Worm (Caenorhabditis elegans) whole organism, L4 larva: ENCODE measurements around the gene Y4C6B.7.
A peak's percentile ranks its signal among the peaks of the same experiment; 100 is the strongest.

ENCODE experiments used
- F37D6.2 ChIP-seq: sonication (generic microtip); optimal IDR thresholded peaks from 2 replicates; lab custom pipeline; 2016; ENCODE audit warnings: mild to moderate bottlenecking, missing genetic modification characterization, missing compliant biosample characterization
- F44E2.7 ChIP-seq: fragments of 200-800 bp; sonication (Bioruptor generic); IDR thresholded peaks from 2 replicates; pipeline ENCODE4 v2.1.2; 2022; ENCODE audit warnings: missing genetic modification characterization, missing compliant biosample characterization
- R02D3.7 ChIP-seq: fragments of 150-350 bp; sonication (generic microtip); optimal IDR thresholded peaks from 3 replicates; lab custom pipeline; 2014; ENCODE audit warnings: missing biosample characterization, missing genetic modification characterization
- Y5F2A.4 ChIP-seq: fragments of 200-800 bp; sonication (Bioruptor generic); optimal IDR thresholded peaks from 2 replicates; lab custom pipeline; 2018; ENCODE audit warnings: mild to moderate bottlenecking, missing genetic modification characterization, missing compliant biosample characterization
- aly-2 ChIP-seq: sonication (generic microtip); optimal IDR thresholded peaks from 2 replicates; lab custom pipeline; 2018; ENCODE audit warnings: missing biosample characterization, missing genetic modification characterization
- ama-1 ChIP-seq: fragments of 150-350 bp; optimal IDR thresholded peaks from 2 replicates; lab custom pipeline; 2014; ENCODE audit warnings: inconsistent platforms, mixed read lengths
- ceh-20 ChIP-seq: fragments of 200-800 bp; sonication (Bioruptor generic); IDR thresholded peaks from 2 replicates; pipeline ENCODE4 v1.3.6; 2022; ENCODE audit warnings: missing genetic modification reagents, missing genetic modification characterization, missing compliant biosample characterization
- ceh-82 ChIP-seq: sonication (generic microtip); optimal IDR thresholded peaks from 2 replicates; lab custom pipeline; 2017; ENCODE audit warnings: missing biosample characterization, missing genetic modification characterization
- ces-1 ChIP-seq: fragments of 150-350 bp; sonication (generic microtip); optimal IDR thresholded peaks from 4 replicates; lab custom pipeline; 2014; ENCODE audit warnings: missing biosample characterization, missing genetic modification reagents, missing genetic modification characterization
- daf-16 ChIP-seq, 3 experiments: sonication (generic microtip); optimal IDR thresholded peaks; 2 replicates each; lab custom pipeline; 2016 to 2017; ENCODE audit warnings: missing genetic modification characterization in 3 of 3, missing genetic modification reagents in 3 of 3, mild to moderate bottlenecking in 2 of 3, missing compliant biosample characterization in 2 of 3, missing biosample characterization in 1 of 3, moderate library complexity in 1 of 3
- dmd-6 ChIP-seq: fragments of 200-800 bp; sonication (Bioruptor generic); IDR thresholded peaks from 2 replicates; pipeline ENCODE4 v1.3.6; 2022; ENCODE audit warnings: missing genetic modification reagents, missing genetic modification characterization, missing compliant biosample characterization
- dmd-8 ChIP-seq: fragments of 200-800 bp; sonication (Bioruptor generic); IDR thresholded peaks from 2 replicates; pipeline ENCODE4 v1.3.6; 2022; ENCODE audit warnings: missing genetic modification characterization, missing compliant biosample characterization
- dve-1 ChIP-seq: sonication (generic microtip); optimal IDR thresholded peaks from 2 replicates; lab custom pipeline; 2017; ENCODE audit warnings: antibody characterized with exemption, mild to moderate bottlenecking, missing genetic modification characterization, missing compliant biosample characterization; ENCODE audit not compliant: insufficient read depth
- egl-27 ChIP-seq: sonication (generic microtip); optimal IDR thresholded peaks from 3 replicates; lab custom pipeline; 2017; ENCODE audit warnings: missing biosample characterization, missing genetic modification reagents, missing genetic modification characterization
- egl-43 ChIP-seq: fragments of 200-800 bp; sonication (Bioruptor generic); IDR thresholded peaks from 2 replicates; pipeline ENCODE4 v1.3.6; 2022; ENCODE audit warnings: missing genetic modification reagents, missing genetic modification characterization, missing compliant biosample characterization
- fkh-10 ChIP-seq: fragments of 150-350 bp; optimal IDR thresholded peaks from 2 replicates; lab custom pipeline; 2014; ENCODE audit warnings: missing biosample characterization, missing genetic modification reagents, missing genetic modification characterization
- gei-8 ChIP-seq: fragments of 200-800 bp; sonication (Bioruptor generic); optimal IDR thresholded peaks from 2 replicates; lab custom pipeline; 2018; ENCODE audit warnings: mild to moderate bottlenecking, missing genetic modification characterization, missing compliant biosample characterization
- hlh-11 ChIP-seq: fragments of 200-800 bp; sonication (Bioruptor generic); optimal IDR thresholded peaks from 2 replicates; lab custom pipeline; 2018; ENCODE audit warnings: mild to moderate bottlenecking, missing genetic modification characterization, missing compliant biosample characterization
- hlh-30 ChIP-seq: sonication (generic microtip); optimal IDR thresholded peaks from 2 replicates; lab custom pipeline; 2017; ENCODE audit warnings: antibody characterized with exemption, mild to moderate bottlenecking, missing genetic modification characterization, missing compliant biosample characterization; ENCODE audit not compliant: insufficient read depth
- jun-1 ChIP-seq: fragments of 150-350 bp; optimal IDR thresholded peaks from 2 replicates; lab custom pipeline; 2014; ENCODE audit warnings: missing biosample characterization, missing genetic modification reagents, missing genetic modification characterization
- lin-1 ChIP-seq: fragments of 200-800 bp; sonication (Bioruptor generic); IDR thresholded peaks from 2 replicates; pipeline ENCODE4 v1.3.6; 2022; ENCODE audit warnings: missing genetic modification reagents, missing genetic modification characterization, missing compliant biosample characterization
- lin-29 ChIP-seq: fragments of 200-800 bp; sonication (Bioruptor generic); IDR thresholded peaks from 2 replicates; pipeline ENCODE4 v1.3.6; 2022; ENCODE audit warnings: missing genetic modification reagents, missing genetic modification characterization, missing compliant biosample characterization
- lin-38 ChIP-seq: fragments of 200-800 bp; sonication (Bioruptor generic); IDR thresholded peaks from 2 replicates; pipeline ENCODE4 v1.3.6; 2022; ENCODE audit warnings: missing genetic modification reagents, missing genetic modification characterization, missing compliant biosample characterization
- lsy-2 ChIP-seq, 2 experiments: fragments of 150-350 bp in 1 of 2; sonication (generic microtip) in 1 of 2; optimal IDR thresholded peaks; 2 replicates each; lab custom pipeline; 2014 to 2017; ENCODE audit warnings: missing biosample characterization in 2 of 2, missing genetic modification characterization in 2 of 2
- madf-9 ChIP-seq: fragments of 200-800 bp; sonication (Bioruptor generic); conservative IDR thresholded peaks from 2 replicates; pipeline ENCODE4 v1.3.6; 2022; ENCODE audit warnings: missing genetic modification reagents, missing genetic modification characterization, missing compliant biosample characterization
- mdt-29 ChIP-seq: fragments of 200-800 bp; sonication (Bioruptor generic); IDR thresholded peaks from 2 replicates; pipeline ENCODE4 v1.3.6; 2022; ENCODE audit warnings: missing genetic modification reagents, missing genetic modification characterization, missing compliant biosample characterization
- mep-1 ChIP-seq: fragments of 150-350 bp; sonication (generic microtip); optimal IDR thresholded peaks from 3 replicates; lab custom pipeline; 2014; ENCODE audit warnings: missing biosample characterization, missing genetic modification characterization
- mes-2 ChIP-seq: sonication (generic microtip); optimal IDR thresholded peaks from 2 replicates; lab custom pipeline; 2016; ENCODE audit warnings: missing genotype, mild to moderate bottlenecking, missing genetic modification characterization, missing compliant biosample characterization; ENCODE audit not compliant: poor library complexity, severe bottlenecking
- mxl-2 ChIP-seq: fragments of 200-800 bp; sonication (Bioruptor generic); conservative IDR thresholded peaks from 2 replicates; pipeline ENCODE4 v1.3.6; 2022; ENCODE audit warnings: missing genetic modification reagents, missing genetic modification characterization, missing compliant biosample characterization
- nhr-10 ChIP-seq: fragments of 150-350 bp; optimal IDR thresholded peaks from 2 replicates; lab custom pipeline; 2014; ENCODE audit warnings: missing biosample characterization, missing genetic modification characterization
- nhr-102 ChIP-seq: sonication (generic microtip); optimal IDR thresholded peaks from 2 replicates; lab custom pipeline; 2016; ENCODE audit warnings: mild to moderate bottlenecking, missing genetic modification characterization, moderate library complexity, missing compliant biosample characterization
- nhr-11 ChIP-seq: fragments of 150-350 bp; optimal IDR thresholded peaks from 2 replicates; lab custom pipeline; 2014; ENCODE audit warnings: missing biosample characterization, missing genetic modification characterization
- nhr-237 ChIP-seq: sonication (generic microtip); optimal IDR thresholded peaks from 2 replicates; lab custom pipeline; 2017; ENCODE audit warnings: missing biosample characterization, missing genetic modification characterization
- nhr-28 ChIP-seq: fragments of 150-350 bp; optimal IDR thresholded peaks from 2 replicates; lab custom pipeline; 2014; ENCODE audit warnings: missing biosample characterization, missing genetic modification characterization
- nhr-48 ChIP-seq: sonication (generic microtip); optimal IDR thresholded peaks from 2 replicates; lab custom pipeline; 2016; ENCODE audit warnings: mild to moderate bottlenecking, missing genetic modification characterization, missing compliant biosample characterization
- nhr-77 ChIP-seq: fragments of 150-350 bp; optimal IDR thresholded peaks from 2 replicates; lab custom pipeline; 2014; ENCODE audit warnings: missing biosample characterization, missing genetic modification characterization
- php-3 ChIP-seq: fragments of 200-800 bp; sonication (Bioruptor generic); IDR thresholded peaks from 2 replicates; pipeline ENCODE4 v1.3.6; 2022; ENCODE audit warnings: missing genetic modification reagents, missing genetic modification characterization, missing compliant biosample characterization
- pqm-1 ChIP-seq: sonication (generic microtip); optimal IDR thresholded peaks from 2 replicates; lab custom pipeline; 2017; ENCODE audit warnings: missing biosample characterization, missing genetic modification characterization
- saeg-2 ChIP-seq: fragments of 200-800 bp; sonication (Bioruptor generic); IDR thresholded peaks from 2 replicates; pipeline ENCODE4 v1.3.6; 2022; ENCODE audit warnings: missing genetic modification reagents, missing genetic modification characterization, missing compliant biosample characterization
- snpc-1.2 ChIP-seq: fragments of 200-800 bp; sonication (Bioruptor generic); IDR thresholded peaks from 2 replicates; pipeline ENCODE4 v1.3.6; 2022; ENCODE audit warnings: missing genetic modification reagents, missing genetic modification characterization, missing compliant biosample characterization
- snpc-4 ChIP-seq: fragments of 150-350 bp; optimal IDR thresholded peaks from 2 replicates; lab custom pipeline; 2014; ENCODE audit warnings: missing biosample characterization, missing genetic modification characterization
- tra-1 ChIP-seq: fragments of 200-800 bp; sonication (Bioruptor generic); IDR thresholded peaks from 2 replicates; pipeline ENCODE4 v1.3.6; 2022; ENCODE audit warnings: missing genetic modification reagents, missing genetic modification characterization, missing compliant biosample characterization
- ztf-11 ChIP-seq: fragments of 150-350 bp; optimal IDR thresholded peaks from 2 replicates; lab custom pipeline; 2014; ENCODE audit warnings: missing biosample characterization, missing genetic modification characterization
- ztf-7 ChIP-seq: fragments of 150-350 bp; optimal IDR thresholded peaks from 2 replicates; lab custom pipeline; 2014; ENCODE audit warnings: missing biosample characterization, missing genetic modification characterization

Gene Y4C6B.7

DNA sequence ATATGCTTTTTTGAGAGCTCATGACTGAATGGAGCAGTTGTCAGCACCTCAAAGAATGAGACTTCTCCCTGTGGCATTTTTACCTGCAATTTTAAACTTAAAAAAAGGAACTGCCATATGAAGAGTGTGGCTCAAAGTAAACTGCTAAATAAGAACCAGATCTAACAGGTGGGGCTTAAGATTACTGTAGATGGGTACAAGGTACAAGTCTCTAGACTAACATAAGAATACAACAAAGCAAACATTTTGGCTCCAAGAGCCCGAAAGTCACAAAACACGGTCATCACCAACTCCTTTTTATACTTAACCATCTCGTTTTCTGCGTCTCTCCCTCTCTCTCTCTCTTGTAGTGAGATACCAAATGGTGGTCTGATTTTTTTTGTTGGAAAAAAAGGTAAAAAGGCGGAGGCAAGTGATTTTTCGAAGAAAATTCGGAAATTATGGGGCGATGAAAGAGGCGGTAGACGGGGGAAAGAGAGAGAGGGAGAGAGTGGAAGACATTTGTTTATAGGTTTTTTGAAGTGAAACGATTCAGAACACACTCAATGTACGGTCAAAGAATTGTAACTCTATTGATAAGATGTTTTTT is 35.3 kb upstream of the Y4C6B.7 start, which contains the start of gene elo-6:
TSS of gene elo-6 (minus strand) at position 83 of the 589 bp plus-strand sequence.
- TF ChIP-seq ceh-82 (tag; lab: Kevin White, UChicago): no peak
- no peak for TF ChIP-seq dmd-8 (GFP tag; lab: Robert Waterston, UW)
- peak in 1 of 2 experiments; percentile 45 for TF ChIP-seq lsy-2 (tag; optimal IDR thresholded peaks at IDR 0.05; lab: Kevin White, UChicago)
- TF ChIP-seq hlh-11: peak; percentile 79
- TF ChIP-seq mes-2: peak; percentile 15
- no peak for TF ChIP-seq mxl-2
- TF ChIP-seq php-3 (GFP tag; lab: Robert Waterston, UW): peak; percentile 90
- TF ChIP-seq ceh-20 (GFP tag; lab: Robert Waterston, UW): no peak
- TF ChIP-seq F44E2.7 (GFP tag; lab: Robert Waterston, UW): no peak
- no peak for TF ChIP-seq lin-29
- peak; percentile 58; the same call in 1 of the 2 replicates for TF ChIP-seq lin-1 (GFP tag; lab: Robert Waterston, UW)
- TF ChIP-seq ama-1 (lab: Kevin White, UChicago): peak; percentile 73
- TF ChIP-seq pqm-1 (tag; lab: Kevin White, UChicago): peak; percentile 66
- TF ChIP-seq tra-1 (GFP tag; lab: Robert Waterston, UW): 0 out of 2 replicates have a peak, but pooled peaks have one; percentile 7
- TF ChIP-seq ces-1 (GFP tag; lab: Kevin White, UChicago): no peak
- peak; percentile 93 for TF ChIP-seq nhr-28 (tag; lab: Kevin White, UChicago)
- TF ChIP-seq nhr-10 (tag; lab: Kevin White, UChicago): peak; percentile 71
- TF ChIP-seq snpc-4 (tag; lab: Kevin White, UChicago): no peak
- TF ChIP-seq mep-1 (tag; lab: Kevin White, UChicago): peak; percentile 63
- TF ChIP-seq dve-1 (tag; lab: Kevin White, UChicago): peak; percentile 75
- TF ChIP-seq nhr-77 (tag; lab: Kevin White, UChicago): peak; percentile 68
- TF ChIP-seq nhr-48 (tag; lab: Kevin White, UChicago): peak; percentile 12
- TF ChIP-seq jun-1 (tag; lab: Kevin White, UChicago): no peak
- 0 out of 2 replicates have a peak, but pooled peaks have one; percentile 20 for TF ChIP-seq madf-9 (GFP tag; lab: Robert Waterston, UW)
- TF ChIP-seq nhr-102 (tag; lab: Kevin White, UChicago): peak; percentile 46
- TF ChIP-seq hlh-30 (tag; lab: Kevin White, UChicago): peak; percentile 4
- no peak for TF ChIP-seq aly-2 (tag; lab: Kevin White, UChicago)
- no peak for TF ChIP-seq fkh-10 (GFP tag; lab: Kevin White, UChicago)
- TF ChIP-seq saeg-2: no peak
- no peak for TF ChIP-seq R02D3.7
- 0 out of 2 replicates have a peak, but pooled peaks have one; percentile 10 for TF ChIP-seq lin-38 (GFP tag; lab: Robert Waterston, UW)
- peak; percentile 67 for TF ChIP-seq dmd-6 (GFP tag; lab: Robert Waterston, UW)
- TF ChIP-seq F37D6.2 (tag; lab: Kevin White, UChicago): no peak
- TF ChIP-seq egl-27 (tag; lab: Kevin White, UChicago): no peak
- TF ChIP-seq ztf-11 (tag; lab: Kevin White, UChicago): no peak
- TF ChIP-seq daf-16 (GFP tag; optimal IDR thresholded peaks at IDR 0.05; lab: Kevin White, UChicago): peak in 1 of 2 experiments; percentile 59
- TF ChIP-seq daf-16 (tag; optimal IDR thresholded peaks at IDR 0.05; lab: Kevin White, UChicago): peak; percentile 88

DNA sequence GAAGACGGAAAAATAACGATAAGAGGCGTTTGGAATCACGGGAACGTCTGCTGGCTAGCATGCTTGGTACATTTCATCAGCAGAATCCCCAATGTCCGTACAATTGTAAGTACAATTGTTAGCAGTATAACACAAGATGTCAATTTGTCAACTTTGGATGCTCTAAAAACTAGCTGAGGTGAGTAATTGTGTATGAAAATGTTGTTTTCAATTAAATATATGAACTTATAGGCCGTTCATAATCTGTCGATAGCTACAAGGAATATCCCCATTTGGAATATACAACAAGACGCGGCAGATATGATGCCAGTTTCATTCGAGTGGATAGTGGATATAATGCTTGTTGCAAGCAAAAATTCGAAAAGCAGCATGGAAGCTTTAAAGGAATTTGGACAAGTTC is 31.8 kb upstream of the Y4C6B.7 start, which contains the start of gene F41H10.12:
TSS of gene F41H10.12 (plus strand) at position 301 of the 400 bp plus-strand sequence.
- TF ChIP-seq ztf-7 (tag; lab: Kevin White, UChicago) (no peak), gei-8 (GFP tag; lab: Kevin White, UChicago) (no peak), nhr-11 (no peak), nhr-237 (no peak), egl-43 (GFP tag; lab: Robert Waterston, UW) (no peak), hlh-30 (tag; lab: Kevin White, UChicago) (no peak), snpc-1.2 (GFP tag; lab: Robert Waterston, UW) (no peak), nhr-102 (tag; lab: Kevin White, UChicago) (no peak), Y5F2A.4 (GFP tag; lab: Kevin White, UChicago) (no peak), snpc-4 (tag; lab: Kevin White, UChicago) (no peak), mdt-29 (GFP tag; lab: Robert Waterston, UW) (no peak)
